Worm (Caenorhabditis elegans) whole organism, L1 larva: ENCODE measurements around the gene clec-136.

Experiments
- ama-1 ChIP-seq: fragments of 150-350 bp; optimal IDR thresholded peaks from 2 replicates; lab custom pipeline; 2014
- elt-3 ChIP-seq, 6 experiments: fragments of 150-350 bp in 1 of 6; sonication (generic microtip); optimal IDR thresholded peaks; 2 replicates each; lab custom pipeline; 2017 to 2018; ENCODE audit warnings: missing biosample characterization in 6 of 6, missing genetic modification characterization in 6 of 6, inconsistent platforms in 1 of 6
- mab-9 ChIP-seq: fragments of 200-800 bp; sonication (Bioruptor generic); IDR thresholded peaks from 2 replicates; pipeline ENCODE4 v1.3.6; 2022; ENCODE audit warnings: missing genetic modification reagents, missing genetic modification characterization, missing compliant biosample characterization

ce11 chrII:4572579-4572978 lies 43.8 kb downstream of the clec-136 start:
- TF ChIP-seq ama-1 (no peak), elt-3 (tag; optimal IDR thresholded peaks at IDR 0.05; lab: Kevin White, UChicago) (no peak), mab-9 (GFP tag; lab: Robert Waterston, UW) (no peak)
